Fruit fly (Drosophila melanogaster) whole organism, embryonic: Measurements from ENCODE around the gene CG17154.

Experiments
- Bgb ChIP-seq: fragments of 200-800 bp; sonication (Bioruptor generic); IDR thresholded peaks from 2 replicates; pipeline ENCODE4 v1.3.6; 2022; ENCODE audit warnings: missing biosample characterization, missing genetic modification characterization; ENCODE audit not compliant: partially characterized antibody
- CG12219 ChIP-seq: fragments of 200-800 bp; sonication (Bioruptor generic); optimal IDR thresholded peaks from 3 replicates; lab custom pipeline; 2018; ENCODE audit warnings: missing biosample characterization, mild to moderate bottlenecking, missing genetic modification characterization
- CG14710 ChIP-seq: fragments of 200-800 bp; sonication (Bioruptor generic); optimal IDR thresholded peaks from 3 replicates; lab custom pipeline; 2019; ENCODE audit warnings: missing biosample characterization, mild to moderate bottlenecking, missing genetic modification characterization, moderate library complexity
- CG14860 ChIP-seq: fragments of 200-800 bp; sonication (Bioruptor generic); IDR thresholded peaks from 3 replicates; pipeline ENCODE4 v1.3.6; 2022; ENCODE audit warnings: missing biosample characterization, missing genetic modification characterization; ENCODE audit not compliant: partially characterized antibody
- CG17328 ChIP-seq: fragments of 200-800 bp; sonication (Bioruptor generic); IDR thresholded peaks from 2 replicates; pipeline ENCODE4 v1.3.6; 2022; ENCODE audit warnings: missing biosample characterization, missing genetic modification characterization
- CG18476 ChIP-seq: fragments of 200-800 bp; sonication (Bioruptor generic); optimal IDR thresholded peaks from 2 replicates; lab custom pipeline; 2016; ENCODE audit warnings: missing biosample characterization, mild to moderate bottlenecking, missing genetic modification characterization
- CG2712 ChIP-seq: fragments of 200-800 bp; optimal IDR thresholded peaks from 3 replicates; lab custom pipeline; 2019; ENCODE audit warnings: missing biosample characterization, mild to moderate bottlenecking, missing genetic modification characterization, moderate library complexity
- CG32767 ChIP-seq: fragments of 200-800 bp; sonication (Bioruptor generic); IDR thresholded peaks from 2 replicates; pipeline ENCODE4 v1.3.6; 2022; ENCODE audit warnings: missing biosample characterization, missing genetic modification characterization
- CG3281 ChIP-seq: fragments of 200-800 bp; sonication (Bioruptor generic); optimal IDR thresholded peaks from 3 replicates; lab custom pipeline; 2017; ENCODE audit warnings: missing biosample characterization, mild to moderate bottlenecking, missing genetic modification characterization
- CG34224 ChIP-seq: fragments of 200-800 bp; sonication (Bioruptor generic); IDR thresholded peaks from 3 replicates; pipeline ENCODE4 v1.3.6; 2022; ENCODE audit warnings: missing biosample characterization, missing genetic modification characterization; ENCODE audit not compliant: partially characterized antibody
- CG5180 ChIP-seq: fragments of 200-800 bp; sonication (Bioruptor generic); optimal IDR thresholded peaks from 3 replicates; lab custom pipeline; 2017; ENCODE audit warnings: missing biosample characterization, missing genetic modification characterization, mild to moderate bottlenecking, moderate library complexity, missing genetic modification reagents
- CG5953 ChIP-seq: fragments of 200-800 bp; sonication (Bioruptor generic); IDR thresholded peaks from 2 replicates; pipeline ENCODE4 v1.3.6; 2022; ENCODE audit warnings: missing biosample characterization, missing genetic modification characterization
- CG6272 ChIP-seq: fragments of 200-800 bp; sonication (Bioruptor generic); IDR thresholded peaks from 2 replicates; pipeline ENCODE4 v1.3.6; 2022; ENCODE audit warnings: missing biosample characterization, missing genetic modification characterization
- CG9437 ChIP-seq: fragments of 200-800 bp; sonication (Bioruptor generic); optimal IDR thresholded peaks from 2 replicates; lab custom pipeline; 2018; ENCODE audit warnings: missing biosample characterization, mild to moderate bottlenecking, missing genetic modification characterization
- Camta ChIP-seq: fragments of 200-800 bp; sonication (Bioruptor generic); optimal IDR thresholded peaks from 2 replicates; lab custom pipeline; 2016; ENCODE audit warnings: missing biosample characterization, missing genetic modification characterization
- Chrac-16 ChIP-seq: fragments of 200-800 bp; sonication (Bioruptor generic); optimal IDR thresholded peaks from 3 replicates; lab custom pipeline; 2016; ENCODE audit warnings: missing biosample characterization, missing genetic modification characterization
- CrebB ChIP-seq: fragments of 200-800 bp; sonication (Bioruptor generic); optimal IDR thresholded peaks from 3 replicates; lab custom pipeline; 2018; ENCODE audit warnings: missing biosample characterization, mild to moderate bottlenecking, missing genetic modification characterization
- Dad ChIP-seq: fragments of 200-800 bp; sonication (Bioruptor generic); optimal IDR thresholded peaks from 3 replicates; lab custom pipeline; 2016; ENCODE audit warnings: missing biosample characterization, missing genetic modification characterization
- Doc3 ChIP-seq: fragments of 200-800 bp; sonication (Bioruptor generic); IDR thresholded peaks from 3 replicates; pipeline ENCODE4 v1.3.6; 2022; ENCODE audit warnings: missing biosample characterization, missing genetic modification characterization; ENCODE audit not compliant: partially characterized antibody
- E2f2 ChIP-seq: fragments of 200-800 bp; sonication (Bioruptor generic); IDR thresholded peaks from 2 replicates; pipeline ENCODE4 v1.3.6; 2022; ENCODE audit warnings: missing biosample characterization, missing genetic modification characterization
- NFAT ChIP-seq: fragments of 200-800 bp; sonication (Bioruptor generic); IDR thresholded peaks from 2 replicates; pipeline ENCODE4 v1.3.6; 2022; ENCODE audit warnings: missing biosample characterization, missing genetic modification characterization
- Poxn ChIP-seq: fragments of 200-800 bp; sonication (Bioruptor generic); IDR thresholded peaks from 2 replicates; pipeline ENCODE4 v1.3.6; 2022; ENCODE audit warnings: missing biosample characterization, missing genetic modification characterization
- Sox100B ChIP-seq: fragments of 200-800 bp; sonication (Bioruptor generic); optimal IDR thresholded peaks from 3 replicates; lab custom pipeline; 2018; ENCODE audit warnings: missing biosample characterization, mild to moderate bottlenecking, missing genetic modification characterization
- Stat92E ChIP-seq, 3 experiments: fragments of >200 bp in 2 of 3; fragments of 200-800 bp in 1 of 3; sonication (Bioruptor generic) in 1 of 3; optimal IDR thresholded peaks; 2 replicates each; lab custom pipeline; 2017 to 2019; ENCODE audit warnings: missing biosample characterization in 3 of 3, missing genetic modification characterization in 3 of 3, mild to moderate bottlenecking in 1 of 3, moderate library complexity in 1 of 3
- amos ChIP-seq: fragments of 200-800 bp; sonication (Bioruptor generic); IDR thresholded peaks from 2 replicates; pipeline ENCODE4 v1.3.6; 2022; ENCODE audit warnings: missing biosample characterization, missing genetic modification characterization; ENCODE audit not compliant: partially characterized antibody
- bowl ChIP-seq: fragments of 200-800 bp; sonication (Bioruptor generic); IDR thresholded peaks from 2 replicates; pipeline ENCODE4 v1.3.6; 2022; ENCODE audit warnings: missing biosample characterization, missing genetic modification characterization
- br ChIP-seq: fragments of >200 bp; optimal IDR thresholded peaks from 2 replicates; lab custom pipeline; 2017
- chn ChIP-seq: fragments of 200-800 bp; sonication (Bioruptor generic); optimal IDR thresholded peaks from 2 replicates; lab custom pipeline; 2016; ENCODE audit warnings: missing biosample characterization, missing genetic modification characterization
- crol ChIP-seq: fragments of 200-800 bp; sonication (Bioruptor generic); IDR thresholded peaks from 2 replicates; pipeline ENCODE4 v1.3.6; 2022; ENCODE audit warnings: missing biosample characterization, missing genetic modification characterization
- da ChIP-seq: fragments of 200-800 bp; sonication (Bioruptor generic); optimal IDR thresholded peaks from 2 replicates; lab custom pipeline; 2016; ENCODE audit warnings: missing biosample characterization, missing genetic modification characterization
- dan ChIP-seq: fragments of 200-800 bp; sonication (Bioruptor generic); IDR thresholded peaks from 2 replicates; pipeline ENCODE4 v1.3.6; 2022; ENCODE audit warnings: missing biosample characterization, missing genetic modification characterization
- dmrt11E ChIP-seq: fragments of 200-800 bp; sonication (Bioruptor generic); optimal IDR thresholded peaks from 3 replicates; lab custom pipeline; 2018; ENCODE audit warnings: missing biosample characterization, mild to moderate bottlenecking, missing genetic modification characterization, moderate library complexity
- eyg ChIP-seq: fragments of 200-800 bp; sonication (Bioruptor generic); optimal IDR thresholded peaks from 3 replicates; lab custom pipeline; 2016; ENCODE audit warnings: missing biosample characterization, missing genetic modification characterization
- fd64A ChIP-seq: fragments of 200-800 bp; sonication (Bioruptor generic); optimal IDR thresholded peaks from 3 replicates; lab custom pipeline; 2018; ENCODE audit warnings: missing biosample characterization, mild to moderate bottlenecking, missing genetic modification characterization
- gcm2 ChIP-seq: fragments of 200-800 bp; sonication (Bioruptor generic); optimal IDR thresholded peaks from 2 replicates; lab custom pipeline; 2016; ENCODE audit warnings: missing biosample characterization, missing genetic modification characterization
- grau ChIP-seq: fragments of 200-800 bp; optimal IDR thresholded peaks from 3 replicates; lab custom pipeline; 2019; ENCODE audit warnings: missing biosample characterization, mild to moderate bottlenecking, missing genetic modification characterization, moderate library complexity
- gt ChIP-seq: fragments of 200-800 bp; sonication (Bioruptor generic); IDR thresholded peaks from 2 replicates; pipeline ENCODE4 v1.3.6; 2022; ENCODE audit warnings: missing biosample characterization, missing genetic modification characterization
- hb ChIP-seq: fragments of 200-800 bp; sonication (Bioruptor generic); IDR thresholded peaks from 3 replicates; pipeline ENCODE4 v1.3.6; 2022; ENCODE audit warnings: missing biosample characterization, missing genetic modification characterization; ENCODE audit not compliant: partially characterized antibody
- mirr ChIP-seq: fragments of 200-800 bp; sonication (Bioruptor generic); optimal IDR thresholded peaks from 3 replicates; lab custom pipeline; 2018; ENCODE audit warnings: missing biosample characterization, mild to moderate bottlenecking, missing genetic modification characterization
- nom ChIP-seq: fragments of 200-800 bp; sonication (Bioruptor generic); optimal IDR thresholded peaks from 2 replicates; lab custom pipeline; 2017; ENCODE audit warnings: missing biosample characterization, missing genetic modification characterization, mild to moderate bottlenecking, moderate library complexity, missing genetic modification reagents
- peb ChIP-seq: fragments of 200-800 bp; sonication (Bioruptor generic); IDR thresholded peaks from 2 replicates; pipeline ENCODE4 v1.3.6; 2022; ENCODE audit warnings: missing biosample characterization, missing genetic modification characterization
- rib ChIP-seq: fragments of 200-800 bp; sonication (Bioruptor generic); IDR thresholded peaks from 2 replicates; pipeline ENCODE4 v1.3.6; 2022; ENCODE audit warnings: missing biosample characterization, missing genetic modification characterization
- sens ChIP-seq: fragments of 200-800 bp; sonication (Bioruptor generic); peaks from one replicate; lab custom pipeline; 2016; ENCODE audit warnings: missing biosample characterization, missing genetic modification characterization
- sim ChIP-seq: fragments of 200-800 bp; sonication (Bioruptor generic); IDR thresholded peaks from 2 replicates; pipeline ENCODE4 v1.3.6; 2022; ENCODE audit warnings: missing biosample characterization, missing genetic modification characterization
- slou ChIP-seq: fragments of 200-800 bp; sonication (Bioruptor generic); optimal IDR thresholded peaks from 3 replicates; lab custom pipeline; 2016; ENCODE audit warnings: missing biosample characterization, missing genetic modification characterization
- sqz ChIP-seq: fragments of 200-800 bp; sonication (Bioruptor generic); optimal IDR thresholded peaks from 3 replicates; lab custom pipeline; 2018; ENCODE audit warnings: missing biosample characterization, mild to moderate bottlenecking, missing genetic modification characterization
- sug ChIP-seq: fragments of 200-800 bp; optimal IDR thresholded peaks from 2 replicates; lab custom pipeline; 2019; ENCODE audit warnings: missing biosample characterization, mild to moderate bottlenecking, missing genetic modification characterization, moderate library complexity
- tgo ChIP-seq: fragments of 200-800 bp; sonication (Bioruptor generic); IDR thresholded peaks from 3 replicates; pipeline ENCODE4 v1.3.6; 2022; ENCODE audit warnings: missing biosample characterization, missing genetic modification characterization
- usp ChIP-seq: fragments of >200 bp; optimal IDR thresholded peaks from 2 replicates; lab custom pipeline; 2017; ENCODE audit warnings: missing biosample characterization, missing genetic modification characterization
- wek ChIP-seq: fragments of 200-800 bp; sonication (Bioruptor generic); optimal IDR thresholded peaks from 3 replicates; lab custom pipeline; 2018; ENCODE audit warnings: missing biosample characterization, mild to moderate bottlenecking, missing genetic modification characterization, moderate library complexity
- z ChIP-seq: fragments of 200-800 bp; sonication (Bioruptor generic); IDR thresholded peaks from 3 replicates; pipeline ENCODE4 v1.3.6; 2022; ENCODE audit warnings: missing biosample characterization, missing genetic modification characterization

CG17154 gene

dm6 chr3L:12131918-12132317, 43.5 kb downstream of the CG17154 start, which contains the start of gene DEF8 (continued):
- TF ChIP-seq fd64A (GFP tag; lab: Kevin White, UChicago) (no peak), CG34224 (GFP tag; lab: Robert Waterston, UW) (no peak), CG14710 (tag; lab: Kevin White, UChicago) (peak; percentile 92), bowl (GFP tag; lab: Robert Waterston, UW) (peak; percentile 59; the same call in 1 of the 2 replicates), sqz (GFP tag; lab: Kevin White, UChicago) (peak; percentile 85), CG12219 (peak; percentile 49), wek (GFP tag; lab: Kevin White, UChicago) (no peak), CG32767 (GFP tag; lab: Robert Waterston, UW) (peak; percentile 82), Chrac-16 (GFP tag; lab: Kevin White, UChicago) (peak; percentile 79), NFAT (GFP tag; lab: Robert Waterston, UW) (peak; percentile 71), Camta (GFP tag; lab: Kevin White, UChicago) (peak; percentile 37), crol (no peak), gcm2 (GFP tag; lab: Kevin White, UChicago) (no peak), gt (GFP tag; lab: Robert Waterston, UW) (0 out of 2 replicates have a peak, but pooled peaks have one; percentile 22), z (GFP tag; lab: Robert Waterston, UW) (no peak), CG5953 (GFP tag; lab: Robert Waterston, UW) (peak; percentile 77), CG9437 (GFP tag; lab: Kevin White, UChicago) (peak; percentile 81), grau (tag; lab: Kevin White, UChicago) (peak; percentile 90), dan (GFP tag; lab: Robert Waterston, UW) (no peak), CG17328 (peak; percentile 93), Stat92E (GFP tag; optimal IDR thresholded peaks at IDR 0.05; lab: Kevin White, UChicago) (no peak), Bgb (GFP tag; lab: Robert Waterston, UW) (peak; percentile 53; the same call in 1 of the 2 replicates), slou (GFP tag; lab: Kevin White, UChicago) (no peak), dmrt11E (peak; percentile 91), tgo (GFP tag; lab: Robert Waterston, UW) (peak; percentile 74), amos (GFP tag; lab: Robert Waterston, UW) (peak; percentile 48), sens (peak; percentile 85), da (GFP tag; lab: Kevin White, UChicago) (no peak), CG2712 (peak; percentile 92), peb (GFP tag; lab: Robert Waterston, UW) (peak; percentile 41; the same call in 1 of the 2 replicates), Doc3 (GFP tag; lab: Robert Waterston, UW) (no peak), eyg (GFP tag; lab: Kevin White, UChicago) (no peak), br (no peak), sim (peak; percentile 77; the same call in 1 of the 2 replicates), sug (tag; lab: Kevin White, UChicago) (peak; percentile 68), chn (GFP tag; lab: Kevin White, UChicago) (peak; percentile 53), CG14860 (GFP tag; lab: Robert Waterston, UW) (no peak; the same call in 2 of the 3 replicates), usp (no peak), CrebB (tag; lab: Kevin White, UChicago) (peak; percentile 75), nom (GFP tag; lab: Kevin White, UChicago) (peak; percentile 74), mirr (no peak), rib (GFP tag; lab: Robert Waterston, UW) (peak; percentile 41; the same call in 1 of the 2 replicates), CG6272 (GFP tag; lab: Robert Waterston, UW) (peak; percentile 54; the same call in 1 of the 2 replicates), CG18476 (GFP tag; lab: Kevin White, UChicago) (peak; percentile 63), Sox100B (peak; percentile 88), CG3281 (GFP tag; lab: Kevin White, UChicago) (peak; percentile 82), Poxn (GFP tag; lab: Robert Waterston, UW) (no peak), hb (no peak), CG5180 (GFP tag; lab: Kevin White, UChicago) (no peak), E2f2 (GFP tag; lab: Robert Waterston, UW) (peak; percentile 71), Dad (GFP tag; lab: Kevin White, UChicago) (peak; percentile 60)
